Worm (Caenorhabditis elegans) whole organism, mixed stage, embryonic: ENCODE results near the gene rpn-13.

Experiments
- bed-3 ChIP-seq: fragments of 200-800 bp; sonication (Bioruptor generic); optimal IDR thresholded peaks from 3 replicates; lab custom pipeline; 2018; ENCODE audit warnings: mild to moderate bottlenecking, missing genetic modification characterization, moderate library complexity, missing compliant biosample characterization
- elt-1 ChIP-seq: sonication (generic microtip); optimal IDR thresholded peaks from 2 replicates; lab custom pipeline; 2017; ENCODE audit warnings: missing genetic modification characterization, mild to moderate bottlenecking, missing compliant biosample characterization, antibody characterized with exemption, moderate library complexity, borderline replicate concordance; ENCODE audit not compliant: insufficient read depth
- flh-1 ChIP-seq: fragments of 200-800 bp; sonication (Bioruptor generic); optimal IDR thresholded peaks from 2 replicates; lab custom pipeline; 2018; ENCODE audit warnings: mild to moderate bottlenecking, missing genetic modification characterization, moderate library complexity, missing compliant biosample characterization
- ham-2 ChIP-seq: fragments of 200-800 bp; sonication (Bioruptor generic); optimal IDR thresholded peaks from 2 replicates; lab custom pipeline; 2018; ENCODE audit warnings: mild to moderate bottlenecking, missing genetic modification characterization, missing compliant biosample characterization
- hlh-1 ChIP-seq: fragments of 150-350 bp; optimal IDR thresholded peaks from 2 replicates; lab custom pipeline; 2014; ENCODE audit warnings: missing biosample characterization, missing genetic modification reagents, missing genetic modification characterization
- lsy-2 ChIP-seq: fragments of 150-350 bp; optimal IDR thresholded peaks from 2 replicates; lab custom pipeline; 2014; ENCODE audit warnings: missing biosample characterization, missing genetic modification characterization
- nhr-12 ChIP-seq: fragments of 150-350 bp; optimal IDR thresholded peaks from 2 replicates; lab custom pipeline; 2014; ENCODE audit warnings: missing biosample characterization, missing genetic modification characterization
- nhr-28 ChIP-seq: fragments of 150-350 bp; optimal IDR thresholded peaks from 2 replicates; lab custom pipeline; 2014; ENCODE audit warnings: missing biosample characterization, missing genetic modification characterization
- sem-2 ChIP-seq: fragments of 200-800 bp; sonication (Bioruptor generic); optimal IDR thresholded peaks from 2 replicates; lab custom pipeline; 2018; ENCODE audit warnings: mild to moderate bottlenecking, missing genetic modification characterization, missing compliant biosample characterization
- snpc-4 ChIP-seq: fragments of 150-350 bp; optimal IDR thresholded peaks from 2 replicates; lab custom pipeline; 2014; ENCODE audit warnings: missing biosample characterization, missing genetic modification characterization
- sptf-1 ChIP-seq: sonication (generic microtip); optimal IDR thresholded peaks from 2 replicates; lab custom pipeline; 2017; ENCODE audit warnings: mild to moderate bottlenecking, missing genetic modification characterization, moderate library complexity, missing compliant biosample characterization
- unc-120 ChIP-seq: sonication (generic microtip); optimal IDR thresholded peaks from 2 replicates; lab custom pipeline; 2017; ENCODE audit warnings: missing genetic modification characterization, missing compliant biosample characterization; ENCODE audit not compliant: poor library complexity, severe bottlenecking
- unc-39 ChIP-seq: fragments of 150-350 bp; optimal IDR thresholded peaks from 2 replicates; lab custom pipeline; 2014; ENCODE audit warnings: missing biosample characterization, missing genetic modification characterization
- ztf-11 ChIP-seq: fragments of 150-350 bp; optimal IDR thresholded peaks from 2 replicates; lab custom pipeline; 2014; ENCODE audit warnings: missing biosample characterization, missing genetic modification characterization

- TF ChIP-seq bed-3 (GFP tag; lab: Kevin White, UChicago) = no peak
- TF ChIP-seq nhr-12 (tag; lab: Kevin White, UChicago) = no peak
- TF ChIP-seq sem-2 = no peak
- TF ChIP-seq ztf-11 (tag; lab: Kevin White, UChicago) = no peak
- TF ChIP-seq unc-39 (tag; lab: Kevin White, UChicago) = no peak
- no peak for TF ChIP-seq snpc-4 (tag; lab: Kevin White, UChicago)
- no peak for TF ChIP-seq elt-1
- no peak for TF ChIP-seq unc-120 (tag; lab: Kevin White, UChicago)
- no peak for TF ChIP-seq flh-1 (GFP tag; lab: Kevin White, UChicago)
- TF ChIP-seq sptf-1 (tag; lab: Kevin White, UChicago) = no peak
- TF ChIP-seq hlh-1 (tag; lab: Kevin White, UChicago) = no peak
- no peak for TF ChIP-seq ham-2 (GFP tag; lab: Kevin White, UChicago)
- no peak for TF ChIP-seq nhr-28 (tag; lab: Kevin White, UChicago)
- no peak for TF ChIP-seq lsy-2 (tag; lab: Kevin White, UChicago)
Observed at ce11 chrIII:6343229-6343628, 1.5 kb upstream of the rpn-13 start, which contains the start of gene C56G2.9.
